Fruit fly (Drosophila melanogaster): Measurements from ENCODE around the gene CG2926.
A peak's percentile ranks its signal among the peaks of the same experiment; 100 is the strongest.

Gene CG2926

DNA sequence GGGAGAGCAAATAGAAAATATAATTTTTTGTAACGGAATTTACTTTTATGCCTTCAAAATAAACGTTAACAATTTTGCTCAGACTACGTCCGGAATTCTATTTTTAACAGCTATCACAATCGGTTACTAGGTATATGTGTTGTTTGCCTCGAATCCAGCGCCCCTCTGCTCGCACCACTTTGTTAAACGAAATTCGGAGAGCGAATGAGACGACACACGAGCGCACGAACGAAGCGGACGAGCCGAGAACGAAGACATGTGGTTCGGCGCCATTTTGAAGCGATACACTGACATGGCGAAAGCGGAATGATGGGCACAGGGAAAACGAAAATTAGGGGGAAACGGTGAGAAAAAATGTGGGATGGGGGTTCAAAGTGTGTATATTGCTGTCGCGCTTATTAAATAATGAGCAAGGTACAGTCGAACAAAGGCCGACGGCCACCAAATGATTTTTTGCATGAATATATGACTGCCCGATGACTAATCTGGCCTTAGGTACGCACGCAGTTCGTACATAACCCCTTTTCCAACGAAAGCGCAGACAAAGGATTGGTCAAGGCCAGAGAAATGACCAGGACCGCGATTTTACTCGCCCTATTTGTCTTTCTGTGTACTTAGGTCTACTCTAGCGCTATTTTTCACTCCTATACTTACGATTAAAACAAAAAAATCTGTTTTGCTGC lies 12.3 kb upstream of the CG2926 start (continued):
- TF ChIP-seq CG17568 (GFP tag; optimal IDR thresholded peaks at IDR 0.05) (no peak), Fer1 (GFP tag; optimal IDR thresholded peaks at IDR 0.05) (peak; percentile 42), jing (GFP tag; optimal IDR thresholded peaks at IDR 0.05) (no peak), CG13296 (GFP tag; optimal IDR thresholded peaks at IDR 0.05) (peak; percentile 33), bcd (GFP tag; optimal IDR thresholded peaks at IDR 0.05) (no peak), CG15696 (tag; optimal IDR thresholded peaks at IDR 0.05) (no peak), CG17829 (tag; optimal IDR thresholded peaks at IDR 0.05) (peak; percentile 63), unpg (GFP tag; optimal IDR thresholded peaks at IDR 0.05) (no peak), CG7357 (GFP tag; IDR thresholded peaks at IDR 0.05) (no peak), ewg (GFP tag; optimal IDR thresholded peaks at IDR 0.05) (no peak), CG11456 (GFP tag; IDR thresholded peaks at IDR 0.05) (no peak), lilli (GFP tag; optimal IDR thresholded peaks at IDR 0.05) (peak; percentile 25), stc (GFP tag; IDR thresholded peaks at IDR 0.05) (no peak), CG12744 (GFP tag; optimal IDR thresholded peaks at IDR 0.05) (no peak), Tbp (GFP tag; optimal IDR thresholded peaks at IDR 0.05) (peak; percentile 82), Myb (GFP tag; optimal IDR thresholded peaks at IDR 0.05) (no peak), sc (optimal IDR thresholded peaks at IDR 0.05) (no peak), sc (GFP tag; optimal IDR thresholded peaks at IDR 0.05) (no peak), CG10959 (GFP tag; IDR thresholded peaks at IDR 0.05) (no peak), dm (GFP tag; optimal IDR thresholded peaks at IDR 0.05) (peak; percentile 95), eve (GFP tag; optimal IDR thresholded peaks at IDR 0.05) (no peak), CG3065 (GFP tag; optimal IDR thresholded peaks at IDR 0.05) (no peak), Ets97D (GFP tag; optimal IDR thresholded peaks at IDR 0.05) (no peak), CG10147 (GFP tag; optimal IDR thresholded peaks at IDR 0.05) (no peak), wdn (GFP tag; IDR thresholded peaks at IDR 0.05) (no peak), GATAe (GFP tag; conservative IDR thresholded peaks at IDR 0.05) (no peak), chinmo (GFP tag; IDR thresholded peaks at IDR 0.05; ENCODE audit: partially characterized antibody) (no peak), CG7745 (tag; optimal IDR thresholded peaks at IDR 0.05) (peak; percentile 20), Lim3 (GFP tag; IDR thresholded peaks at IDR 0.05) (no peak), sug (tag; optimal IDR thresholded peaks at IDR 0.05) (peak; percentile 70), ind (GFP tag; optimal IDR thresholded peaks at IDR 0.05) (no peak), CG12071 (GFP tag; optimal IDR thresholded peaks at IDR 0.05) (no peak), otp (GFP tag; IDR thresholded peaks at IDR 0.05) (no peak), dmrt99B (tag; optimal IDR thresholded peaks at IDR 0.05) (no peak), mirr (GFP tag; optimal IDR thresholded peaks at IDR 0.05) (peak; percentile 75), nau (GFP tag; optimal IDR thresholded peaks at IDR 0.05) (no peak), CG13123 (GFP tag; optimal IDR thresholded peaks at IDR 0.05) (no peak), Rx (GFP tag; IDR thresholded peaks at IDR 0.05) (no peak), Poxn (GFP tag; IDR thresholded peaks at IDR 0.05) (no peak), CG15073 (GFP tag; optimal IDR thresholded peaks at IDR 0.05) (no peak), onecut (GFP tag; IDR thresholded peaks at IDR 0.05) (peak; percentile 16; the same call in 1 of the 2 replicates), Dip2 (GFP tag; IDR thresholded peaks at IDR 0.05) (no peak), gfzf (GFP tag; optimal IDR thresholded peaks at IDR 0.05) (no peak), Elba2 (GFP tag; optimal IDR thresholded peaks at IDR 0.05) (no peak), zfh2 (GFP tag; optimal IDR thresholded peaks at IDR 0.05) (no peak), Gug (GFP tag; IDR thresholded peaks at IDR 0.05) (no peak), CG7987 (GFP tag; optimal IDR thresholded peaks at IDR 0.05) (peak; percentile 60), Hr3 (GFP tag; optimal IDR thresholded peaks at IDR 0.05) (no peak), tx (GFP tag; optimal IDR thresholded peaks at IDR 0.05) (no peak), Fer3 (tag; optimal IDR thresholded peaks at IDR 0.05) (peak; percentile 18), lab (GFP tag; optimal IDR thresholded peaks at IDR 0.05) (no peak)
